Worm (Caenorhabditis elegans): ENCODE data around the gene clec-2.

DNA sequence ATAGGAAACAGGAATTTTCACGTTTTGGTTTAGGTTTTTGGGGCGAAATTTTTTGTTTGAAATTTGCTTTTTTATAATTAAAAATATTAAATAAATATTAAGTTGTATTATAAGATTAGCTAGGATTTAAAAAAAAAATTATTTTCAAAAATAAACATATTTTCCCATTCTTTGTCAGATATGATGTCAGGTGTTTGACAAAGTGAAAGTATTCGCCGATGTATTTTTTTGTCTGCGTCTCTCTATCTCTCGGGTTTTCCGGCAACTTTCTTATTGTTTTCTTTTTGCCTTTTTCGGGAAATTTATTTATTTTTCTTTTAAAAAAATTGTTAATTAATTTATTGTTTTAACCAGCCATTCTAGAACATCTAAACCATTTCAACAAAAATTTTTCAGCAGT lies 7.2 kb upstream of the clec-2 start:
- TF ChIP-seq ref-1 (GFP tag; conservative IDR thresholded peaks at IDR 0.05), result no peak
- TF ChIP-seq klf-2 (GFP tag; conservative IDR thresholded peaks at IDR 0.05), result no peak
- TF ChIP-seq flt-1 (GFP tag; IDR thresholded peaks at IDR 0.05), result no peak
- no peak for TF ChIP-seq med-1 (GFP tag; optimal IDR thresholded peaks at IDR 0.05; ENCODE audit: insufficient read depth)
- TF ChIP-seq T22C8.4 (GFP tag; IDR thresholded peaks at IDR 0.05), result no peak
- TF ChIP-seq ztf-29 (GFP tag; IDR thresholded peaks at IDR 0.05), result no peak
- TF ChIP-seq ztf-23 (GFP tag; IDR thresholded peaks at IDR 0.05), result no peak
- no peak for TF ChIP-seq tab-1 (GFP tag; IDR thresholded peaks at IDR 0.05)
- no peak for TF ChIP-seq cog-1 (tag; optimal IDR thresholded peaks at IDR 0.05)

Measured in whole organism, midembryonic.